Fruit fly (Drosophila melanogaster) whole organism, embryonic: ENCODE results near the gene CG42758.

Experiments used
- Antp ChIP-seq: fragments of 200-800 bp; sonication (Bioruptor generic); optimal IDR thresholded peaks from 3 replicates; lab custom pipeline; 2016; ENCODE audit warnings: missing biosample characterization, missing genetic modification characterization
- B-H2 ChIP-seq: fragments of 200-800 bp; sonication (Bioruptor generic); optimal IDR thresholded peaks from 2 replicates; lab custom pipeline; 2018; ENCODE audit warnings: missing biosample characterization, mild to moderate bottlenecking, missing genetic modification characterization
- Bgb ChIP-seq: fragments of 200-800 bp; sonication (Bioruptor generic); IDR thresholded peaks from 2 replicates; pipeline ENCODE4 v1.3.6; 2022; ENCODE audit warnings: missing biosample characterization, missing genetic modification characterization; ENCODE audit not compliant: partially characterized antibody
- CG11560 ChIP-seq: fragments of 200-800 bp; sonication (Bioruptor generic); IDR thresholded peaks from 3 replicates; pipeline ENCODE4 v1.3.6; 2022; ENCODE audit warnings: missing biosample characterization, missing genetic modification characterization
- CG12155 ChIP-seq: fragments of 200-800 bp; sonication (Bioruptor generic); optimal IDR thresholded peaks from 3 replicates; lab custom pipeline; 2016; ENCODE audit warnings: missing biosample characterization, missing genetic modification characterization
- CG12391 ChIP-seq: fragments of 200-800 bp; sonication (Bioruptor generic); optimal IDR thresholded peaks from 3 replicates; lab custom pipeline; 2018; ENCODE audit warnings: missing biosample characterization, mild to moderate bottlenecking, missing genetic modification characterization, moderate library complexity
- CG12769 ChIP-seq: fragments of 200-800 bp; sonication (Bioruptor generic); optimal IDR thresholded peaks from 2 replicates; lab custom pipeline; 2019; ENCODE audit warnings: missing biosample characterization, mild to moderate bottlenecking, missing genetic modification characterization, moderate library complexity
- CG13287 ChIP-seq: fragments of 200-800 bp; sonication (Bioruptor generic); IDR thresholded peaks from 2 replicates; pipeline ENCODE4 v1.3.6; 2022; ENCODE audit warnings: missing biosample characterization, missing genetic modification characterization; ENCODE audit not compliant: partially characterized antibody
- CG14710 ChIP-seq: fragments of 200-800 bp; sonication (Bioruptor generic); optimal IDR thresholded peaks from 3 replicates; lab custom pipeline; 2019; ENCODE audit warnings: missing biosample characterization, mild to moderate bottlenecking, missing genetic modification characterization, moderate library complexity
- CG15514 ChIP-seq: fragments of 200-800 bp; sonication (Bioruptor generic); optimal IDR thresholded peaks from 3 replicates; lab custom pipeline; 2017; ENCODE audit warnings: missing biosample characterization, missing genetic modification characterization, mild to moderate bottlenecking, moderate library complexity, missing genetic modification reagents
- CG17385 ChIP-seq: fragments of 200-800 bp; sonication (Bioruptor generic); optimal IDR thresholded peaks from 3 replicates; lab custom pipeline; 2018; ENCODE audit warnings: missing biosample characterization, mild to moderate bottlenecking, missing genetic modification characterization
- CG17829 ChIP-seq: fragments of 200-800 bp; optimal IDR thresholded peaks from 2 replicates; lab custom pipeline; 2019; ENCODE audit warnings: missing biosample characterization, mild to moderate bottlenecking, missing genetic modification characterization, moderate library complexity
- CG2116 ChIP-seq: fragments of 200-800 bp; sonication (Bioruptor generic); optimal IDR thresholded peaks from 3 replicates; lab custom pipeline; 2018; ENCODE audit warnings: missing biosample characterization, mild to moderate bottlenecking, missing genetic modification characterization
- CG2199 ChIP-seq: fragments of 200-800 bp; sonication (Bioruptor generic); IDR thresholded peaks from 3 replicates; pipeline ENCODE4 v1.3.6; 2022; ENCODE audit warnings: missing biosample characterization, missing genetic modification characterization
- CG2678 ChIP-seq: fragments of 200-800 bp; sonication (Bioruptor generic); optimal IDR thresholded peaks from 3 replicates; lab custom pipeline; 2019; ENCODE audit warnings: missing biosample characterization, mild to moderate bottlenecking, missing genetic modification characterization, moderate library complexity
- CG33557 ChIP-seq: fragments of 200-800 bp; sonication (Bioruptor generic); optimal IDR thresholded peaks from 2 replicates; lab custom pipeline; 2019; ENCODE audit warnings: missing biosample characterization, mild to moderate bottlenecking, missing genetic modification characterization, moderate library complexity
- CG34422 ChIP-seq: fragments of 200-800 bp; sonication (Bioruptor generic); IDR thresholded peaks from 3 replicates; pipeline ENCODE4 v1.3.6; 2022; ENCODE audit warnings: missing biosample characterization, missing genetic modification characterization
- CG4328 ChIP-seq: fragments of 200-800 bp; sonication (Bioruptor generic); optimal IDR thresholded peaks from 3 replicates; lab custom pipeline; 2017; ENCODE audit warnings: missing biosample characterization, missing genetic modification reagents, missing genetic modification characterization
- CG7839 ChIP-seq: fragments of 200-800 bp; sonication (Bioruptor generic); optimal IDR thresholded peaks from 3 replicates; lab custom pipeline; 2018; ENCODE audit warnings: missing biosample characterization, mild to moderate bottlenecking, missing genetic modification characterization, moderate library complexity
- CG7963 ChIP-seq: fragments of 200-800 bp; sonication (Bioruptor generic); IDR thresholded peaks from 3 replicates; pipeline ENCODE4 v1.3.6; 2022; ENCODE audit warnings: missing biosample characterization, missing genetic modification characterization; ENCODE audit not compliant: partially characterized antibody
- CG9932 ChIP-seq: fragments of 200-800 bp; sonication (Bioruptor generic); IDR thresholded peaks from 2 replicates; pipeline ENCODE4 v1.3.6; 2022; ENCODE audit warnings: missing biosample characterization, missing genetic modification characterization
- D19A ChIP-seq: fragments of 200-800 bp; optimal IDR thresholded peaks from 3 replicates; lab custom pipeline; 2019; ENCODE audit warnings: missing biosample characterization, mild to moderate bottlenecking, missing genetic modification characterization, moderate library complexity
- Deaf1 ChIP-seq: fragments of 200-800 bp; optimal IDR thresholded peaks from 3 replicates; lab custom pipeline; 2019; ENCODE audit warnings: missing biosample characterization, mild to moderate bottlenecking, missing genetic modification characterization, moderate library complexity
- HLH54F ChIP-seq: fragments of 200-800 bp; sonication (Bioruptor generic); optimal IDR thresholded peaks from 3 replicates; lab custom pipeline; 2016; ENCODE audit warnings: missing biosample characterization, missing genetic modification characterization
- Lhr ChIP-seq: fragments of 200-800 bp; sonication (Bioruptor generic); optimal IDR thresholded peaks from 3 replicates; lab custom pipeline; 2017; ENCODE audit warnings: mild to moderate bottlenecking, missing biosample characterization, missing genetic modification reagents, missing genetic modification characterization
- NFAT ChIP-seq: fragments of 200-800 bp; sonication (Bioruptor generic); IDR thresholded peaks from 2 replicates; pipeline ENCODE4 v1.3.6; 2022; ENCODE audit warnings: missing biosample characterization, missing genetic modification characterization
- Pdp1 ChIP-seq, 2 experiments: fragments of 200-800 bp; sonication (Bioruptor generic); optimal IDR thresholded peaks; 3 replicates each; lab custom pipeline; 2016; ENCODE audit warnings: missing biosample characterization in 2 of 2, missing genetic modification characterization in 2 of 2, mild to moderate bottlenecking in 1 of 2, moderate library complexity in 1 of 2
- Rfx ChIP-seq: fragments of 200-800 bp; sonication (Bioruptor generic); IDR thresholded peaks from 2 replicates; pipeline ENCODE4 v1.3.6; 2022; ENCODE audit warnings: missing biosample characterization, missing genetic modification characterization
- Rx ChIP-seq: fragments of 200-800 bp; sonication (Bioruptor generic); IDR thresholded peaks from 2 replicates; pipeline ENCODE4 v1.3.6; 2022; ENCODE audit warnings: missing biosample characterization, missing genetic modification characterization
- Sry-δ ChIP-seq: fragments of 200-800 bp; sonication (Bioruptor generic); optimal IDR thresholded peaks from 2 replicates; lab custom pipeline; 2016; ENCODE audit warnings: missing biosample characterization, missing genetic modification characterization
- TFAM ChIP-seq: fragments of 200-800 bp; sonication (Bioruptor generic); optimal IDR thresholded peaks from 2 replicates; lab custom pipeline; 2017; ENCODE audit warnings: missing biosample characterization, missing genetic modification characterization, inconsistent platforms
- Vsx1 ChIP-seq: fragments of 200-800 bp; sonication (Bioruptor generic); optimal IDR thresholded peaks from 2 replicates; lab custom pipeline; 2017; ENCODE audit warnings: missing biosample characterization, mild to moderate bottlenecking, missing genetic modification characterization, missing genetic modification reagents
- bcd ChIP-seq: fragments of 200-800 bp; sonication (Bioruptor generic); optimal IDR thresholded peaks from 2 replicates; lab custom pipeline; 2017; ENCODE audit warnings: missing biosample characterization, mild to moderate bottlenecking, missing genetic modification characterization
- bsh ChIP-seq, 2 experiments: fragments of 200-800 bp; sonication (Bioruptor generic); optimal IDR thresholded peaks; 2 replicates each; lab custom pipeline; 2017 to 2018; ENCODE audit warnings: mild to moderate bottlenecking in 2 of 2, missing biosample characterization in 2 of 2, missing genetic modification characterization in 2 of 2, moderate library complexity in 1 of 2
- caup ChIP-seq: fragments of 200-800 bp; sonication (Bioruptor generic); optimal IDR thresholded peaks from 3 replicates; lab custom pipeline; 2017; ENCODE audit warnings: missing biosample characterization, mild to moderate bottlenecking, missing genetic modification characterization, moderate library complexity; ENCODE audit not compliant: severe bottlenecking
- ci ChIP-seq: fragments of 200-800 bp; sonication (Bioruptor generic); IDR thresholded peaks from 3 replicates; pipeline ENCODE4 v1.3.6; 2022; ENCODE audit warnings: missing biosample characterization, missing genetic modification characterization
- dimm ChIP-seq: fragments of 200-800 bp; sonication (Bioruptor generic); IDR thresholded peaks from 2 replicates; pipeline ENCODE4 v1.3.6; 2022; ENCODE audit warnings: missing biosample characterization, missing genetic modification characterization
- grn ChIP-seq: fragments of 200-800 bp; sonication (Bioruptor generic); optimal IDR thresholded peaks from 3 replicates; lab custom pipeline; 2017; ENCODE audit warnings: missing biosample characterization, missing genetic modification characterization
- hkb ChIP-seq, 2 experiments: fragments of 200-800 bp in 1 of 2; fragments of >200 bp in 1 of 2; sonication (Bioruptor generic) in 1 of 2; IDR thresholded peaks in 1 of 2; optimal IDR thresholded peaks in 1 of 2; 2 replicates each; pipeline versions ENCODE4 v1.3.6 to Lab custom; 2017 to 2022; ENCODE audit warnings: missing biosample characterization in 1 of 2, missing genetic modification characterization in 1 of 2
- ind ChIP-seq: fragments of 200-800 bp; sonication (Bioruptor generic); optimal IDR thresholded peaks from 3 replicates; lab custom pipeline; 2016; ENCODE audit warnings: missing biosample characterization, missing genetic modification characterization
- mirr ChIP-seq: fragments of 200-800 bp; sonication (Bioruptor generic); optimal IDR thresholded peaks from 3 replicates; lab custom pipeline; 2018; ENCODE audit warnings: missing biosample characterization, mild to moderate bottlenecking, missing genetic modification characterization
- nerfin-2 ChIP-seq: fragments of 200-800 bp; sonication (Bioruptor generic); IDR thresholded peaks from 2 replicates; pipeline ENCODE4 v1.3.6; 2022; ENCODE audit warnings: missing biosample characterization, missing genetic modification characterization; ENCODE audit not compliant: partially characterized antibody
- rib ChIP-seq: fragments of 200-800 bp; sonication (Bioruptor generic); IDR thresholded peaks from 2 replicates; pipeline ENCODE4 v1.3.6; 2022; ENCODE audit warnings: missing biosample characterization, missing genetic modification characterization
- stwl ChIP-seq: fragments of 200-800 bp; sonication (Bioruptor generic); optimal IDR thresholded peaks from 3 replicates; lab custom pipeline; 2018; ENCODE audit warnings: missing biosample characterization, mild to moderate bottlenecking, missing genetic modification characterization, moderate library complexity
- unc-4 ChIP-seq: fragments of 200-800 bp; sonication (Bioruptor generic); IDR thresholded peaks from 2 replicates; pipeline ENCODE4 v1.3.6; 2022; ENCODE audit warnings: missing biosample characterization, missing genetic modification characterization; ENCODE audit not compliant: partially characterized antibody

CG42758 gene

dm6 chr3L:14536042-14536684, 31.1 kb upstream of the CG42758 start, which contains the start of the genes bbg and CG43246 (continued):
- peak; percentile 2 for TF ChIP-seq CG17385 (GFP tag; lab: Kevin White, UChicago)
- TF ChIP-seq Deaf1 (tag; lab: Kevin White, UChicago), result peak; percentile 91
- TF ChIP-seq Lhr, result no peak
- TF ChIP-seq Pdp1 (GFP tag; optimal IDR thresholded peaks at IDR 0.05; lab: Kevin White, UChicago), result no peak
- no peak for TF ChIP-seq Antp (GFP tag; lab: Kevin White, UChicago)
- TF ChIP-seq CG12391, result no peak
- TF ChIP-seq Vsx1 (GFP tag; lab: Kevin White, UChicago), result peak; percentile 39
- peak; percentile 44 for TF ChIP-seq Bgb (GFP tag; lab: Robert Waterston, UW)
- peak; percentile 16 for TF ChIP-seq CG15514 (GFP tag; lab: Kevin White, UChicago)
- no peak for TF ChIP-seq hkb (optimal IDR thresholded peaks at IDR 0.05; lab: Kevin White, UChicago)
- peak; percentile 37; the same call in 1 of the 2 replicates for TF ChIP-seq hkb (GFP tag; IDR thresholded peaks at IDR 0.05; lab: Robert Waterston, UW)
- peak; percentile 83; the same call in 2 of the 3 replicates for TF ChIP-seq CG2199 (GFP tag; lab: Robert Waterston, UW)
- peak; percentile 35; the same call in 1 of the 3 replicates for TF ChIP-seq CG7963
- peak; percentile 50 for TF ChIP-seq CG12769 (tag; lab: Kevin White, UChicago)
- peak; percentile 6; the same call in 1 of the 2 replicates for TF ChIP-seq Rfx (GFP tag; lab: Robert Waterston, UW)
- no peak for TF ChIP-seq nerfin-2 (GFP tag; lab: Robert Waterston, UW)
- 0 out of 3 replicates have a peak, but pooled peaks have one; percentile 37 for TF ChIP-seq ci (GFP tag; lab: Robert Waterston, UW)
- TF ChIP-seq B-H2 (GFP tag; lab: Kevin White, UChicago), result peak; percentile 28
- no peak for TF ChIP-seq rib (GFP tag; lab: Robert Waterston, UW)
- 0 out of 2 replicates have a peak, but pooled peaks have one; percentile 40 for TF ChIP-seq NFAT (GFP tag; lab: Robert Waterston, UW)
- TF ChIP-seq bcd, result no peak
- no peak for TF ChIP-seq TFAM (GFP tag; lab: Kevin White, UChicago)
- peak; percentile 5 for TF ChIP-seq caup (GFP tag; lab: Kevin White, UChicago)

dm6 chr3L:14537435-14537991, 29.7 kb upstream of the CG42758 start, which contains the start of gene Mpcp2:
TSS of gene Mpcp2 (plus strand) at chr3L:14537651.
- peak; percentile 91 for TF ChIP-seq CG2199 (GFP tag; lab: Robert Waterston, UW)
- TF ChIP-seq CG9932 (GFP tag; lab: Robert Waterston, UW), result no peak
- TF ChIP-seq unc-4 (GFP tag; lab: Robert Waterston, UW), result peak; percentile 46
- peak; percentile 40 for TF ChIP-seq CG2678 (tag; lab: Kevin White, UChicago)
- peak; percentile 2 for TF ChIP-seq HLH54F (GFP tag; lab: Kevin White, UChicago)
- TF ChIP-seq stwl, result peak; percentile 96
- peak; percentile 72 for TF ChIP-seq CG14710
- TF ChIP-seq mirr (GFP tag; lab: Kevin White, UChicago), result peak; percentile 14
- no peak for TF ChIP-seq dimm (GFP tag; lab: Robert Waterston, UW)
- TF ChIP-seq CG7839 (tag; lab: Kevin White, UChicago), result peak; percentile 13
- TF ChIP-seq CG34422 (GFP tag; lab: Robert Waterston, UW), result peak; percentile 59; the same call in 1 of the 3 replicates
- peak; percentile 38 for TF ChIP-seq CG12155
- TF ChIP-seq Sry-δ (GFP tag; lab: Kevin White, UChicago), result peak; percentile 55
- TF ChIP-seq hkb (optimal IDR thresholded peaks at IDR 0.05; lab: Kevin White, UChicago), result peak; percentile 71
- peak; percentile 40; the same call in 1 of the 2 replicates for TF ChIP-seq hkb (GFP tag; IDR thresholded peaks at IDR 0.05; lab: Robert Waterston, UW)
- no peak; the same call in 2 of the 3 replicates for TF ChIP-seq CG11560
- TF ChIP-seq CG13287, result peak; percentile 66
- TF ChIP-seq Rx, result no peak
- TF ChIP-seq ind, result no peak
- peak; percentile 25 for TF ChIP-seq grn (GFP tag; lab: Kevin White, UChicago)
- peak; percentile 53 for TF ChIP-seq caup (GFP tag; lab: Kevin White, UChicago)
- peak; percentile 70 for TF ChIP-seq CG17829 (tag; lab: Kevin White, UChicago)
- TF ChIP-seq CG33557 (GFP tag; lab: Kevin White, UChicago), result peak; percentile 12
- peak; percentile 62 for TF ChIP-seq CG2116 (GFP tag; lab: Kevin White, UChicago)
- peak; percentile 2 to 10 for TF ChIP-seq bsh (GFP tag; optimal IDR thresholded peaks at IDR 0.05; lab: Kevin White, UChicago)
- peak; percentile 27 for TF ChIP-seq D19A (tag; lab: Kevin White, UChicago)
- no peak for TF ChIP-seq CG4328
